Worm (Caenorhabditis elegans) whole organism, midembryonic: ENCODE results near the gene nas-33.

Experiments
- T22C8.4 ChIP-seq: fragments of 200-800 bp; sonication (Bioruptor generic); IDR thresholded peaks from 2 replicates; pipeline ENCODE4 v1.3.6; 2022; ENCODE audit warnings: missing genetic modification characterization, missing compliant biosample characterization
- cog-1 ChIP-seq: sonication (generic microtip); optimal IDR thresholded peaks from 2 replicates; lab custom pipeline; 2016; ENCODE audit warnings: missing genetic modification characterization, missing compliant biosample characterization
- flt-1 ChIP-seq: fragments of 200-800 bp; sonication (Bioruptor generic); IDR thresholded peaks from 2 replicates; pipeline ENCODE4 v1.3.6; 2022; ENCODE audit warnings: missing genetic modification characterization, missing compliant biosample characterization
- klf-2 ChIP-seq: fragments of 200-800 bp; sonication (Bioruptor generic); conservative IDR thresholded peaks from 2 replicates; pipeline ENCODE4 v1.3.6; 2022; ENCODE audit warnings: missing genetic modification reagents, missing genetic modification characterization, missing compliant biosample characterization
- med-1 ChIP-seq: sonication (generic microtip); optimal IDR thresholded peaks from 2 replicates; lab custom pipeline; 2017; ENCODE audit warnings: missing genetic modification characterization, mild to moderate bottlenecking, missing compliant biosample characterization, antibody characterized with exemption, missing genetic modification reagents; ENCODE audit not compliant: insufficient read depth
- ref-1 ChIP-seq: fragments of 200-800 bp; sonication (Bioruptor generic); conservative IDR thresholded peaks from 2 replicates; pipeline ENCODE4 v1.3.6; 2022; ENCODE audit warnings: missing genetic modification reagents, missing genetic modification characterization, missing compliant biosample characterization
- tab-1 ChIP-seq: fragments of 200-800 bp; sonication (Bioruptor generic); IDR thresholded peaks from 2 replicates; pipeline ENCODE4 v1.3.6; 2022; ENCODE audit warnings: missing genetic modification characterization, missing compliant biosample characterization
- ztf-23 ChIP-seq: fragments of 200-800 bp; sonication (Bioruptor generic); IDR thresholded peaks from 2 replicates; pipeline ENCODE4 v1.3.6; 2022; ENCODE audit warnings: missing genetic modification reagents, missing genetic modification characterization, missing compliant biosample characterization
- ztf-29 ChIP-seq: fragments of 200-800 bp; sonication (Bioruptor generic); IDR thresholded peaks from 2 replicates; pipeline ENCODE4 v1.3.6; 2022; ENCODE audit warnings: missing genetic modification reagents, missing genetic modification characterization, missing compliant biosample characterization

The nas-33 gene

ce11 chrX:6455157-6455556, at the start of gene nas-33:
nas-33 (minus strand) TSS chrX:6455257.
- TF ChIP-seq klf-2 (GFP tag; lab: Robert Waterston, UW), result no peak
- no peak for TF ChIP-seq ztf-23 (GFP tag; lab: Robert Waterston, UW)
- no peak for TF ChIP-seq med-1 (GFP tag; lab: Kevin White, UChicago)
- TF ChIP-seq T22C8.4, result no peak
- no peak for TF ChIP-seq cog-1 (tag; lab: Kevin White, UChicago)
- no peak for TF ChIP-seq ztf-29
- TF ChIP-seq tab-1 (GFP tag; lab: Robert Waterston, UW), result no peak
- no peak for TF ChIP-seq ref-1 (GFP tag; lab: Robert Waterston, UW)
- TF ChIP-seq flt-1 (GFP tag; lab: Robert Waterston, UW), result no peak

- no peak for TF ChIP-seq ref-1 (GFP tag; lab: Robert Waterston, UW)
- TF ChIP-seq tab-1 (GFP tag; lab: Robert Waterston, UW), result no peak
- no peak for TF ChIP-seq ztf-23 (GFP tag; lab: Robert Waterston, UW)
- no peak for TF ChIP-seq flt-1 (GFP tag; lab: Robert Waterston, UW)
- no peak for TF ChIP-seq med-1 (GFP tag; lab: Kevin White, UChicago)
- no peak for TF ChIP-seq ztf-29
- no peak for TF ChIP-seq klf-2 (GFP tag; lab: Robert Waterston, UW)
- no peak for TF ChIP-seq T22C8.4
- TF ChIP-seq cog-1 (tag; lab: Kevin White, UChicago), result no peak
Measured at ce11 chrX:6503148-6503547, 48.1 kb upstream of the nas-33 start.

ce11 chrX:6499736-6500135, 44.7 kb upstream of the nas-33 start, which contains the start of gene actl-1:
actl-1 (minus strand) TSS chrX:6499836.
- TF ChIP-seq tab-1 (GFP tag; lab: Robert Waterston, UW) (no peak), cog-1 (tag; lab: Kevin White, UChicago) (no peak), klf-2 (GFP tag; lab: Robert Waterston, UW) (no peak), ref-1 (GFP tag; lab: Robert Waterston, UW) (no peak), med-1 (GFP tag; lab: Kevin White, UChicago) (no peak), ztf-23 (GFP tag; lab: Robert Waterston, UW) (no peak), flt-1 (GFP tag; lab: Robert Waterston, UW) (no peak), ztf-29 (no peak), T22C8.4 (no peak)

- TF ChIP-seq klf-2 (GFP tag; lab: Robert Waterston, UW), result no peak
- no peak for TF ChIP-seq ztf-23 (GFP tag; lab: Robert Waterston, UW)
- no peak for TF ChIP-seq T22C8.4
- no peak for TF ChIP-seq cog-1 (tag; lab: Kevin White, UChicago)
- no peak for TF ChIP-seq ref-1 (GFP tag; lab: Robert Waterston, UW)
- TF ChIP-seq med-1 (GFP tag; lab: Kevin White, UChicago), result no peak
- no peak for TF ChIP-seq flt-1 (GFP tag; lab: Robert Waterston, UW)
- TF ChIP-seq tab-1 (GFP tag; lab: Robert Waterston, UW), result no peak
- no peak for TF ChIP-seq ztf-29
Measured at ce11 chrX:6484780-6485179, 29.7 kb upstream of the nas-33 start, which contains the start of gene gar-1. gar-1 (minus strand) TSS chrX:6484880.

- TF ChIP-seq med-1 (GFP tag; lab: Kevin White, UChicago) (no peak), T22C8.4 (no peak), ref-1 (GFP tag; lab: Robert Waterston, UW) (no peak), ztf-23 (GFP tag; lab: Robert Waterston, UW) (no peak), klf-2 (GFP tag; lab: Robert Waterston, UW) (no peak), flt-1 (GFP tag; lab: Robert Waterston, UW) (no peak), tab-1 (GFP tag; lab: Robert Waterston, UW) (no peak), ztf-29 (no peak), cog-1 (tag; lab: Kevin White, UChicago) (no peak)
Measured at ce11 chrX:6476540-6476939, 21.5 kb upstream of the nas-33 start, which contains the start of gene C15B12.1. C15B12.1 (plus strand) TSS chrX:6476810.

ce11 chrX:6473698-6474314, 18.7 kb upstream of the nas-33 start, which contains the start of the genes C15B12.4 and C15B12.8:
C15B12.4 (minus strand) TSS chrX:6473748.
C15B12.8 (plus strand) TSS chrX:6474264.
- TF ChIP-seq T22C8.4, result no peak
- TF ChIP-seq flt-1 (GFP tag; lab: Robert Waterston, UW), result no peak
- TF ChIP-seq tab-1 (GFP tag; lab: Robert Waterston, UW), result no peak
- no peak for TF ChIP-seq ztf-29
- TF ChIP-seq cog-1 (tag; lab: Kevin White, UChicago), result no peak
- TF ChIP-seq klf-2 (GFP tag; lab: Robert Waterston, UW), result no peak
- TF ChIP-seq ztf-23 (GFP tag; lab: Robert Waterston, UW), result no peak
- no peak for TF ChIP-seq med-1 (GFP tag; lab: Kevin White, UChicago)
- TF ChIP-seq ref-1 (GFP tag; lab: Robert Waterston, UW), result no peak

ce11 chrX:6468499-6468898, 13.4 kb upstream of the nas-33 start, which contains the start of gene C15B12.9:
C15B12.9 (plus strand) TSS chrX:6468799.
- TF ChIP-seq ztf-23 (GFP tag; lab: Robert Waterston, UW), result no peak
- no peak for TF ChIP-seq ref-1 (GFP tag; lab: Robert Waterston, UW)
- no peak for TF ChIP-seq tab-1 (GFP tag; lab: Robert Waterston, UW)
- no peak for TF ChIP-seq klf-2 (GFP tag; lab: Robert Waterston, UW)
- TF ChIP-seq med-1 (GFP tag; lab: Kevin White, UChicago), result no peak
- TF ChIP-seq flt-1 (GFP tag; lab: Robert Waterston, UW), result no peak
- TF ChIP-seq ztf-29, result no peak
- no peak for TF ChIP-seq T22C8.4
- no peak for TF ChIP-seq cog-1 (tag; lab: Kevin White, UChicago)

ce11 chrX:6467462-6467861, 12.4 kb upstream of the nas-33 start, which contains the start of gene C15B12.3:
C15B12.3 (minus strand) TSS chrX:6467562.
- no peak for TF ChIP-seq ztf-29
- TF ChIP-seq T22C8.4, result no peak
- TF ChIP-seq flt-1 (GFP tag; lab: Robert Waterston, UW), result no peak
- no peak for TF ChIP-seq med-1 (GFP tag; lab: Kevin White, UChicago)
- no peak for TF ChIP-seq ztf-23 (GFP tag; lab: Robert Waterston, UW)
- no peak for TF ChIP-seq cog-1 (tag; lab: Kevin White, UChicago)
- no peak for TF ChIP-seq tab-1 (GFP tag; lab: Robert Waterston, UW)
- TF ChIP-seq ref-1 (GFP tag; lab: Robert Waterston, UW), result no peak
- no peak for TF ChIP-seq klf-2 (GFP tag; lab: Robert Waterston, UW)
